Worm (Caenorhabditis elegans) whole organism, L2 larva: ENCODE measurements around the gene srx-44.
A peak's percentile ranks its signal among the peaks of the same experiment; 100 is the strongest.
"Not testable (repeated sequence)": the region's sequence is repeated elsewhere in the genome, so short reads cannot be mapped to it uniquely, and the experiment has no call there.

Experiments
- F13H6.1 ChIP-seq: sonication (generic microtip); optimal IDR thresholded peaks from 2 replicates; lab custom pipeline; 2016; ENCODE audit warnings: missing genetic modification characterization, missing compliant biosample characterization
- Y55F3AM.14 ChIP-seq: fragments of 200-800 bp; sonication (Bioruptor generic); optimal IDR thresholded peaks from 2 replicates; lab custom pipeline; 2018; ENCODE audit warnings: mild to moderate bottlenecking, missing genetic modification characterization, missing compliant biosample characterization
- aly-2 ChIP-seq: fragments of 150-350 bp; optimal IDR thresholded peaks from 2 replicates; lab custom pipeline; 2014; ENCODE audit warnings: missing biosample characterization, missing genetic modification characterization
- ceh-16 ChIP-seq: fragments of 150-350 bp; optimal IDR thresholded peaks from 2 replicates; lab custom pipeline; 2014; ENCODE audit warnings: missing biosample characterization, missing genetic modification characterization
- crh-2 ChIP-seq: sonication (generic microtip); optimal IDR thresholded peaks from 2 replicates; lab custom pipeline; 2017; ENCODE audit warnings: missing biosample characterization, missing genetic modification characterization
- dmd-4 ChIP-seq: sonication (generic microtip); optimal IDR thresholded peaks from 2 replicates; lab custom pipeline; 2017; ENCODE audit warnings: missing biosample characterization, missing genetic modification characterization
- egl-27 ChIP-seq: sonication (generic microtip); optimal IDR thresholded peaks from 3 replicates; lab custom pipeline; 2017; ENCODE audit warnings: missing biosample characterization, missing genetic modification reagents, missing genetic modification characterization
- elt-1 ChIP-seq: fragments of 150-350 bp; optimal IDR thresholded peaks from 2 replicates; lab custom pipeline; 2014; ENCODE audit warnings: missing biosample characterization, missing genetic modification characterization
- elt-3 ChIP-seq: sonication (generic microtip); optimal IDR thresholded peaks from 2 replicates; lab custom pipeline; 2017; ENCODE audit warnings: missing biosample characterization, missing genetic modification characterization
- fos-1 ChIP-seq: fragments of 150-350 bp; optimal IDR thresholded peaks from 2 replicates; lab custom pipeline; 2014; ENCODE audit warnings: missing biosample characterization, missing genetic modification characterization
- gmeb-1 ChIP-seq: fragments of 150-350 bp; optimal IDR thresholded peaks from 2 replicates; lab custom pipeline; 2014; ENCODE audit warnings: missing biosample characterization, missing genetic modification characterization
- lin-13 ChIP-seq: fragments of 150-350 bp; optimal IDR thresholded peaks from 2 replicates; lab custom pipeline; 2014; ENCODE audit warnings: missing biosample characterization, missing genetic modification reagents, missing genetic modification characterization
- lin-39 ChIP-seq: fragments of 150-350 bp; optimal IDR thresholded peaks from 2 replicates; lab custom pipeline; 2014; ENCODE audit warnings: missing biosample characterization, missing genetic modification reagents, missing genetic modification characterization
- lsy-2 ChIP-seq, 2 experiments: fragments of 150-350 bp in 1 of 2; sonication (generic microtip) in 1 of 2; optimal IDR thresholded peaks; 2 replicates each; lab custom pipeline; 2014 to 2017; ENCODE audit warnings: missing biosample characterization in 2 of 2, missing genetic modification characterization in 2 of 2
- mbf-1 ChIP-seq: sonication (generic microtip); optimal IDR thresholded peaks from 2 replicates; lab custom pipeline; 2017; ENCODE audit warnings: missing biosample characterization, missing genetic modification characterization
- nhr-129 ChIP-seq: fragments of 150-350 bp; optimal IDR thresholded peaks from 2 replicates; lab custom pipeline; 2014; ENCODE audit warnings: missing biosample characterization, missing genetic modification characterization
- nhr-23 ChIP-seq: fragments of 150-350 bp; optimal IDR thresholded peaks from 2 replicates; lab custom pipeline; 2014; ENCODE audit warnings: missing biosample characterization, missing genetic modification reagents, missing genetic modification characterization
- nhr-237 ChIP-seq: fragments of 150-350 bp; optimal IDR thresholded peaks from 2 replicates; lab custom pipeline; 2014; ENCODE audit warnings: missing biosample characterization, missing genetic modification characterization
- nhr-25 ChIP-seq: fragments of 150-350 bp; sonication (generic microtip); optimal IDR thresholded peaks from 3 replicates; lab custom pipeline; 2014; ENCODE audit warnings: missing biosample characterization, missing genetic modification characterization
- nhr-6 ChIP-seq: fragments of 150-350 bp; optimal IDR thresholded peaks from 2 replicates; lab custom pipeline; 2014; ENCODE audit warnings: missing biosample characterization, missing genetic modification characterization
- nhr-77 ChIP-seq: fragments of 150-350 bp; optimal IDR thresholded peaks from 2 replicates; lab custom pipeline; 2014; ENCODE audit warnings: missing biosample characterization, missing genetic modification characterization
- peb-1 ChIP-seq: fragments of 150-350 bp; optimal IDR thresholded peaks from 2 replicates; lab custom pipeline; 2014; ENCODE audit warnings: missing biosample characterization, missing genetic modification characterization
- sem-4 ChIP-seq: fragments of 150-350 bp; optimal IDR thresholded peaks from 2 replicates; lab custom pipeline; 2014; ENCODE audit warnings: missing biosample characterization, missing genetic modification reagents, missing genetic modification characterization
- skn-1 ChIP-seq: sonication (generic microtip); optimal IDR thresholded peaks from 2 replicates; lab custom pipeline; 2017; ENCODE audit warnings: missing biosample characterization, missing genetic modification characterization
- sma-3 ChIP-seq: sonication (generic microtip); optimal IDR thresholded peaks from 2 replicates; lab custom pipeline; 2016; ENCODE audit warnings: missing genetic modification reagents, missing genetic modification characterization, missing compliant biosample characterization
- sma-9 ChIP-seq, 2 experiments: fragments of 150-350 bp in 1 of 2; sonication (generic microtip) in 1 of 2; optimal IDR thresholded peaks; 2 replicates each; lab custom pipeline; 2014 to 2016; ENCODE audit warnings: missing genetic modification characterization in 2 of 2, mild to moderate bottlenecking in 1 of 2, missing biosample characterization in 1 of 2, missing compliant biosample characterization in 1 of 2, missing genetic modification reagents in 1 of 2, moderate library complexity in 1 of 2
- unc-39 ChIP-seq: fragments of 150-350 bp; optimal IDR thresholded peaks from 2 replicates; lab custom pipeline; 2014; ENCODE audit warnings: missing biosample characterization, missing genetic modification characterization
- unc-55 ChIP-seq: fragments of 150-350 bp; sonication (generic microtip); optimal IDR thresholded peaks from 3 replicates; lab custom pipeline; 2014; ENCODE audit warnings: missing biosample characterization, missing genetic modification reagents, missing genetic modification characterization
- ztf-1 ChIP-seq: fragments of 200-800 bp; sonication (Bioruptor generic); conservative IDR thresholded peaks from 2 replicates; pipeline ENCODE4 v1.3.6; 2022; ENCODE audit warnings: missing genetic modification characterization, missing compliant biosample characterization
- ztf-4 ChIP-seq: fragments of 150-350 bp; optimal IDR thresholded peaks from 2 replicates; lab custom pipeline; 2014; ENCODE audit warnings: missing biosample characterization, missing genetic modification characterization

The srx-44 gene

ce11 chrV:16040140-16040827 lies 20.1 kb downstream of the srx-44 start, which contains the start of the genes his-4 and his-3:
his-4 (minus strand) TSS chrV:16040515.
his-3 (plus strand) TSS chrV:16040808.
- TF ChIP-seq nhr-6: peak; percentile 52
- peak; percentile 49 for TF ChIP-seq fos-1 (tag; lab: Kevin White, UChicago)
- peak; percentile 39 for TF ChIP-seq sma-3 (GFP tag; lab: Kevin White, UChicago)
- TF ChIP-seq F13H6.1: peak; percentile 27
- peak; percentile 85 for TF ChIP-seq nhr-25 (tag; lab: Kevin White, UChicago)
- TF ChIP-seq lin-13 (GFP tag; lab: Kevin White, UChicago): peak; percentile 24
- peak; percentile 95 for TF ChIP-seq ceh-16
- TF ChIP-seq sma-9 (GFP tag; optimal IDR thresholded peaks at IDR 0.05; lab: Kevin White, UChicago): peak; percentile 59
- not testable (repeated sequence) for TF ChIP-seq sma-9 (tag; optimal IDR thresholded peaks at IDR 0.05; lab: Kevin White, UChicago)
- TF ChIP-seq lsy-2 (tag; optimal IDR thresholded peaks at IDR 0.05; lab: Kevin White, UChicago): peak in 1 of 2 experiments; percentile 38
- peak; percentile 27 for TF ChIP-seq nhr-129 (tag; lab: Kevin White, UChicago)

- TF ChIP-seq skn-1 (tag; lab: Kevin White, UChicago): no peak
- no peak for TF ChIP-seq ceh-16
- no peak for TF ChIP-seq peb-1 (tag; lab: Kevin White, UChicago)
- no peak for TF ChIP-seq elt-3 (tag; lab: Kevin White, UChicago)
- no peak for TF ChIP-seq nhr-6
- no peak for TF ChIP-seq dmd-4
- no peak for TF ChIP-seq sem-4 (tag; lab: Kevin White, UChicago)
- TF ChIP-seq unc-39: no peak
- TF ChIP-seq nhr-77 (tag; lab: Kevin White, UChicago): no peak
- no peak for TF ChIP-seq sma-3 (GFP tag; lab: Kevin White, UChicago)
- no peak for TF ChIP-seq lin-39
- no peak for TF ChIP-seq mbf-1 (tag; lab: Kevin White, UChicago)
- no peak for TF ChIP-seq nhr-23
- no peak for TF ChIP-seq gmeb-1
These were observed 21.3 kb downstream of the srx-44 start for ce11 chrV:16041412-16041811.

- TF ChIP-seq nhr-25 (tag; lab: Kevin White, UChicago): peak; percentile 19
- TF ChIP-seq, all 48 proteins: peak for 1; not testable (repeated sequence) for 47
These were observed 22.0 kb downstream of the srx-44 start, which contains the start of the genes his-2 and his-1 for ce11 chrV:16041925-16042742. his-2 (minus strand) TSS chrV:16042283. his-1 (plus strand) TSS chrV:16042520.

- TF ChIP-seq ztf-1 (GFP tag; lab: Robert Waterston, UW) (no peak), fos-1 (tag; lab: Kevin White, UChicago) (no peak), F13H6.1 (no peak), lin-39 (no peak), aly-2 (tag; lab: Kevin White, UChicago) (no peak), unc-39 (no peak), gmeb-1 (no peak), Y55F3AM.14 (GFP tag; lab: Kevin White, UChicago) (no peak), nhr-237 (no peak), elt-1 (no peak), sma-9 (GFP tag; optimal IDR thresholded peaks at IDR 0.05; lab: Kevin White, UChicago) (no peak), sma-9 (tag; optimal IDR thresholded peaks at IDR 0.05; lab: Kevin White, UChicago) (no peak)
- TF ChIP-seq, all 48 proteins: peak for 0
These were observed 22.5 kb downstream of the srx-44 start for ce11 chrV:16042743-16043014.

DNA sequence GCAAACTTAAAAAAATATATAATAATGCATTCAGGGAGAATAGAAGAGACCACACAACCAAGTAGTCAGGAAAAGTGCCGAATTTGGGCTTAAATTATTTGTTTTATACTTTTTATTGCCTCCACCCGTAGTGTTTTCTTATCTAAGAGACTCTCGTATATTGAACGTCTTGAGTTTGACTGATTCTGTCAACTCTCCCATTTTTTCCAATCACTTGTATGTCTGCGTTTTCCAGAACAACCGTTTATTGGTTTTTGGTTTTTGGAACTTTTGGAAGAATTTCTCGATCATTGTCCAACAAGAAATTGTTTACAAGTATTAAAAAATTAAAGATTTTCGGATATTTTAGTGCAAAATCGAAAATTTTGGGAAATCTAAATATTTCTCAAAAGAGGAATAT lies 23.5 kb downstream of the srx-44 start:
- TF ChIP-seq sma-9 (GFP tag; optimal IDR thresholded peaks at IDR 0.05; lab: Kevin White, UChicago): peak; percentile 23
- TF ChIP-seq sma-9 (tag; optimal IDR thresholded peaks at IDR 0.05; lab: Kevin White, UChicago): no peak
- peak; percentile 23 for TF ChIP-seq crh-2 (tag; lab: Kevin White, UChicago)
- peak; percentile 31 for TF ChIP-seq fos-1 (tag; lab: Kevin White, UChicago)
- TF ChIP-seq ztf-4 (tag; lab: Kevin White, UChicago): no peak
- TF ChIP-seq unc-55 (GFP tag; lab: Kevin White, UChicago): no peak
- no peak for TF ChIP-seq egl-27 (tag; lab: Kevin White, UChicago)
- no peak for TF ChIP-seq sem-4 (tag; lab: Kevin White, UChicago)
